Worm (Caenorhabditis elegans): ENCODE measurements around the gene K03H1.9.
A peak's percentile ranks its signal among the peaks of the same experiment; 100 is the strongest.

The K03H1.9 gene

DNA sequence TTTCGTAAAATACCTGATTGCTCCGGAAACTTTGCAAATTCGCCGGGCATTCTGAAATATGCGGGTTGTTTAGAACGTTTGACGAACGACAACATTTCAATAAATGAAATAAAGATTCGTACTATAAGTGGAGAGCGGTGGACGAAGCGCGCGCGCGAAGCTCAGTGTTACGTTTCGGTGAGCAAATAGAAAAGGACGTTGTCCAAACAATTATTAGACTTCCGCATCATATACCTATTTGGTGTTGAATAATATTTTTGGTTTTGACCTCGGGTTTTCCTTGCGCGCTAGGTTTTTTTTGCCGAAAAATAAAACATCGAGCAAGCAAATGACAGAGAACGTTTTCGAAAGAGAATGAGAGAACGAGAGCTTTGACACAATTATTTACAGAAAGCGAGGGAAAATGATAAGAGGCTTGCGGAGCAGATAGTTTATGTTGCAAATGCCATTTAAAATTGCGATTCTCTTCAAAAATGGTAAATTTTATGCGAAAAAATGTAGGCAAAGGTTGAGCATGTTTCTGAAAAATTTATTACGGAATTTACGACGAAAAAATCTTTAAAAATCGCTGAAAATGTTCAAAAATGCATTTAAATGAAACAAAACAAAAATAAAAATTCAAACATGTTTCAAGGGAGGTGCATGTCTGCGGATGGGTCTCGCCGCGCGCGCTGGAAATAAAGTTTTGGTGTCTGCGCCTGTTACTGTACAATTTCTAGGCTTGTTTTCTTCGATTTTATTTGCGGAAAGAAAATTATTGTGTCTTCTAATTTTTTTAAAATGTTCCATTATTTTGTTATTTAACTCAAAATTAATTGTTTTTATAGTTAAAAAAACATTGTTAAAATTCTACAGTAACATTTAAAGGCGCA, 30.4 kb downstream of the K03H1.9 start, which contains the start of the genes cyld-1 and F40F12.9 (continued):
- no peak for TF ChIP-seq cebp-1 (GFP tag; IDR thresholded peaks at IDR 0.05)
- peak; percentile 35 for TF ChIP-seq cebp-1 (tag; optimal IDR thresholded peaks at IDR 0.05)
- TF ChIP-seq hrde-1 (tag; optimal IDR thresholded peaks at IDR 0.05; ENCODE audit: borderline replicate concordance): no peak
- peak; percentile 60 for TF ChIP-seq snpc-1.3 (tag; optimal IDR thresholded peaks at IDR 0.05; ENCODE audit: insufficient read depth)
- TF ChIP-seq ceh-40 (GFP tag; IDR thresholded peaks at IDR 0.05): no peak
- peak; percentile 62 for TF ChIP-seq nhr-80 (tag; optimal IDR thresholded peaks at IDR 0.05)
- TF ChIP-seq F55B11.4 (tag; optimal IDR thresholded peaks at IDR 0.05; ENCODE audit: borderline replicate concordance, insufficient read depth): no peak
- no peak for TF ChIP-seq sea-2 (GFP tag; IDR thresholded peaks at IDR 0.05)
- TF ChIP-seq aptf-2 (GFP tag; conservative IDR thresholded peaks at IDR 0.05): no peak
- TF ChIP-seq F33H1.4 (GFP tag; IDR thresholded peaks at IDR 0.05): peak; percentile 83
- no peak for TF ChIP-seq hlh-12 (tag; optimal IDR thresholded peaks at IDR 0.05)

ce11 chrIII:9908769-9909168, 32.5 kb downstream of the K03H1.9 start:
- TF ChIP-seq ztf-18 (tag; optimal IDR thresholded peaks at IDR 0.05): no peak
- no peak for TF ChIP-seq mxl-1 (tag; optimal IDR thresholded peaks at IDR 0.05)
- TF ChIP-seq atf-7 (tag; optimal IDR thresholded peaks at IDR 0.05): no peak
- no peak for TF ChIP-seq cebp-1 (GFP tag; IDR thresholded peaks at IDR 0.05)
- peak; percentile 11 for TF ChIP-seq cebp-1 (tag; optimal IDR thresholded peaks at IDR 0.05)
- TF ChIP-seq him-1 (tag; optimal IDR thresholded peaks at IDR 0.05): no peak
- peak; percentile 14; the same call in 1 of the 2 replicates for TF ChIP-seq hmg-1.2 (GFP tag; IDR thresholded peaks at IDR 0.05)
- TF ChIP-seq rpc-1 (optimal IDR thresholded peaks at IDR 0.05): no peak
- TF ChIP-seq rpc-1 (tag; optimal IDR thresholded peaks at IDR 0.05): no peak
- no peak for TF ChIP-seq rcor-1 (GFP tag; IDR thresholded peaks at IDR 0.05)
- no peak for TF ChIP-seq repo-1 (tag; optimal IDR thresholded peaks at IDR 0.05)

- TF ChIP-seq nfya-1 (tag; optimal IDR thresholded peaks at IDR 0.05; ENCODE audit: borderline replicate concordance, insufficient read depth) (no peak), atf-7 (tag; optimal IDR thresholded peaks at IDR 0.05) (no peak), Y67H2A.10 (GFP tag; conservative IDR thresholded peaks at IDR 0.05) (no peak), T07F8.4 (tag; optimal IDR thresholded peaks at IDR 0.05) (no peak), egrh-3 (GFP tag; IDR thresholded peaks at IDR 0.05) (no peak), cebp-2 (GFP tag; IDR thresholded peaks at IDR 0.05) (no peak), xnd-1 (tag; optimal IDR thresholded peaks at IDR 0.05) (no peak), ztf-25 (GFP tag; IDR thresholded peaks at IDR 0.05) (no peak)
Measured at ce11 chrIII:9907574-9907973, 33.7 kb downstream of the K03H1.9 start.

- TF ChIP-seq nhr-80 (tag; optimal IDR thresholded peaks at IDR 0.05) (peak; percentile 19), somi-1 (GFP tag; optimal IDR thresholded peaks at IDR 0.05) (peak; percentile 0), cebp-1 (GFP tag; IDR thresholded peaks at IDR 0.05) (no peak), cebp-1 (tag; optimal IDR thresholded peaks at IDR 0.05) (peak; percentile 30), F57A8.1 (GFP tag; optimal IDR thresholded peaks at IDR 0.05) (no peak), unc-62 (GFP tag; optimal IDR thresholded peaks at IDR 0.05) (no peak), zfh-2 (GFP tag; conservative IDR thresholded peaks at IDR 0.05) (peak; percentile 80), K12H6.12 (tag; optimal IDR thresholded peaks at IDR 0.05) (peak; percentile 34)
Measured at ce11 chrIII:9905307-9905706, 36.0 kb downstream of the K03H1.9 start.

Measured in whole organism, young adult.